Worm (Caenorhabditis elegans): Measurements from ENCODE around the gene acdh-9.
"Not testable (repeated sequence)": the region's sequence is repeated elsewhere in the genome, so short reads cannot be mapped to it uniquely, and the experiment has no call there.

Gene acdh-9

DNA sequence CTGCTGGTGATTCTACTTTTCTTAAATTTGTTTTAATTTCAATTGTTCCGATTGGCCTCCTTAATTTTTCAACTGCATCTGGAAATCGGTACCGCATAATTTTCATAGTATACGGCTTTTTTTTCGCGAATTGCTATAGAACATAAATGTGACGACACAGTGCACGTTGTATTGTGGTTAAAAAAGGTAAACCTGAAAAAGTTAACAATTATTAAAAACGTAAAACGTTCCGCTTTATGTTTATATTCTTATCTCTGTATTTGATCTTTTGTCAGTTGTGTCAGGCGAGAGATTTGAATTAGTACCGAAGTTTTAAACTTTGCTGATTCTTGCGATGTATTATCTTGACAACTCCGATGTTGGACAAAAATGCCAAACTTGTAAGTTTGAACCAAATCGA is 13.2 kb upstream of the acdh-9 start, which contains the start of gene Y46B2A.4:
Y46B2A.4 (plus strand) TSS at position 301 of the 400 bp plus-strand sequence.
- no peak for TF ChIP-seq ztf-29 (GFP tag; IDR thresholded peaks at IDR 0.05)

ce11 chrII:850567-850966 is 2.2 kb upstream of the acdh-9 start, which contains the start of gene F28A10.5:
Gene F28A10.5 (minus strand): TSS chrII:850667.
- not testable (repeated sequence) for TF ChIP-seq tab-1, T22C8.4, ztf-23 (GFP tag; IDR thresholded peaks at IDR 0.05)

DNA sequence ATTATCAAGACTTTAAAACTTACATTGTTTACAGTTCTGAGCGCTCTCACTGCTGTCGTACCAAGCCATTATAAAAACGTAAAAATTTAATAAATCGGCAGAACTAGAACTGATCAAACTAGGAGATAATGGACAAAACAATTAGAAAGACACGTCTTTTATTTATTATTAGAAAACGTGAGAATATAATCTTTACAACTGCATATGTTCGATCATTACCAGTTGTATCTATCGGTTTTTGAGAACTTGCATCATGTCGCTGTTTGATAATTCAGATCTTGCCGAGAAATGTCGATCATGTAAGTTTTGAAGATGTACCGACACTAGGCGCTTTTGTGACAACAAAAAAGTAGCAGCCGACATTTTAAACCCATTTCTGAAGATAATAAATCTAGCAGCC is 2.8 kb downstream of the acdh-9 start, which contains the start of gene F28A10.7:
F28A10.7 (minus strand) TSS at position 101 of the 400 bp plus-strand sequence.
- no peak for TF ChIP-seq med-1 (GFP tag; optimal IDR thresholded peaks at IDR 0.05; ENCODE audit: insufficient read depth)
- TF ChIP-seq cog-1 (tag; optimal IDR thresholded peaks at IDR 0.05): no peak
- no peak for TF ChIP-seq ref-1 (GFP tag; conservative IDR thresholded peaks at IDR 0.05)
- TF ChIP-seq flt-1 (GFP tag; IDR thresholded peaks at IDR 0.05): no peak
- no peak for TF ChIP-seq tab-1 (GFP tag; IDR thresholded peaks at IDR 0.05)
- TF ChIP-seq klf-2 (GFP tag; conservative IDR thresholded peaks at IDR 0.05): no peak
- no peak for TF ChIP-seq ztf-23 (GFP tag; IDR thresholded peaks at IDR 0.05)
- TF ChIP-seq T22C8.4 (GFP tag; IDR thresholded peaks at IDR 0.05): no peak
- TF ChIP-seq ztf-29 (GFP tag; IDR thresholded peaks at IDR 0.05): no peak

DNA sequence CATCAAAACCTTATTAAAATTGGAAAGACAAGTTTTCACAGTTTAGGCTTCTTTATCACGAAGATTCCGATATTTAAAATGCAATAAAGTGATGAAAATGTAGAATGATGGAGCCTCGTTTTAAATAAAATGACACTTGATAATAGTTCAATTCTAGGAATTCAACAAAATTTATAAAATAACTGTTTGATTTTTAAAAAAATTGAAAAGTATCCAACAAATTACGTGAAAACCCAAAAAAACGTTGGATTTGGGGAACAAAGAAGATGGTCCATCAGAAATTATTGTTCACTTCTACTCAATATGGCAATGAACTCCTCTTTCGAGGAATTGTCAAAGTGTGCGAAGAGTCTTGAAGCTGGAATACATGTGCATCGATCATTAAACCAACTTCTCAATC is 4.4 kb downstream of the acdh-9 start, which contains the start of gene F28A10.4:
F28A10.4 (plus strand) TSS at position 301 of the 400 bp plus-strand sequence.
- no peak for TF ChIP-seq ztf-29 (GFP tag; IDR thresholded peaks at IDR 0.05)
- TF ChIP-seq flt-1 (GFP tag; IDR thresholded peaks at IDR 0.05): no peak
- TF ChIP-seq ref-1 (GFP tag; conservative IDR thresholded peaks at IDR 0.05): no peak
- TF ChIP-seq cog-1 (tag; optimal IDR thresholded peaks at IDR 0.05): no peak
- TF ChIP-seq klf-2 (GFP tag; conservative IDR thresholded peaks at IDR 0.05): no peak
- TF ChIP-seq T22C8.4 (GFP tag; IDR thresholded peaks at IDR 0.05): no peak
- TF ChIP-seq tab-1 (GFP tag; IDR thresholded peaks at IDR 0.05): no peak
- no peak for TF ChIP-seq med-1 (GFP tag; optimal IDR thresholded peaks at IDR 0.05; ENCODE audit: insufficient read depth)
- TF ChIP-seq ztf-23 (GFP tag; IDR thresholded peaks at IDR 0.05): no peak

DNA sequence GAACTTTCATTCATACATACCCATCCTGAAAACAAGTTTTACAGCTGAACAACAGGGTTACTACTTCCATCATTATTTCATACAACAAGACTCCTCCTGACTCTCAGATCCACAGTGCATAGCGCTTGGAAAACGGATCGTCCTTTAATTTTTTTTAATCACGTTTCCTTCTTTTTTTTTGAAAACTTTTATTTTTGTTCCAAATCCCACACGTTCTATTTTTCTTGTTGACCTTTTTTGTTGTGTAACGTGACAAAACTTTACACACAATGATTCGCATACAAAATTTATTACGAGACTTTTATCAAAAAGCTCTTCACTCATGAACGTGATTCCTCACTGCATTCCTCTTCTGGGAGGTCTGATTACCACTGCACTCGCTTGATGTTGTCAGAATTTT is 8.3 kb downstream of the acdh-9 start, which contains the start of gene clc-33:
clc-33 (plus strand) TSS at position 301 of the 400 bp plus-strand sequence.
- TF ChIP-seq ztf-23 (GFP tag; IDR thresholded peaks at IDR 0.05) (no peak), ztf-29 (GFP tag; IDR thresholded peaks at IDR 0.05) (no peak), flt-1 (GFP tag; IDR thresholded peaks at IDR 0.05) (no peak), cog-1 (tag; optimal IDR thresholded peaks at IDR 0.05) (no peak), T22C8.4 (GFP tag; IDR thresholded peaks at IDR 0.05) (no peak), klf-2 (GFP tag; conservative IDR thresholded peaks at IDR 0.05) (no peak), tab-1 (GFP tag; IDR thresholded peaks at IDR 0.05) (no peak), med-1 (GFP tag; optimal IDR thresholded peaks at IDR 0.05; ENCODE audit: insufficient read depth) (no peak), ref-1 (GFP tag; conservative IDR thresholded peaks at IDR 0.05) (no peak)

DNA sequence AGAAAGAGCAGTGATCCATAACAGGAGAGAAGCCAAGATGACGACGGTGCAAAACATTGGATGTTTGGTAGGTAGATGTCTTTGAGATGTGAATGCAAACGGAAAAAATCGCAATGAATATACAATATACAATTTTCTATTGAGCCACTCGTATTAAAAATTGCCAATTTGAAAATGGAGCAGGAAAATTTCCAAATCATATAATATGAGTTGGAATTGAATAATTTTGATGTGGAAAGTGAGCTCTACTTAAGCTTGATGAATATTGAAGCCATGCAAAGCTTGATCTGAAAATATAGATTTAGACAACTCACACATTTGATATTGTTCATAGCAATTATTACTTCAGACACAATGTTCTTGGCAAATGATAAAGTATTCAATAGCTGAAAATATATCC is 10.0 kb downstream of the acdh-9 start, which contains the start of gene F28A10.8:
F28A10.8 (minus strand) TSS at position 101 of the 400 bp plus-strand sequence.
- no peak for TF ChIP-seq ztf-29 (GFP tag; IDR thresholded peaks at IDR 0.05)
- no peak for TF ChIP-seq ztf-23 (GFP tag; IDR thresholded peaks at IDR 0.05)
- TF ChIP-seq med-1 (GFP tag; optimal IDR thresholded peaks at IDR 0.05; ENCODE audit: insufficient read depth): no peak
- TF ChIP-seq flt-1 (GFP tag; IDR thresholded peaks at IDR 0.05): no peak
- TF ChIP-seq klf-2 (GFP tag; conservative IDR thresholded peaks at IDR 0.05): no peak
- no peak for TF ChIP-seq ref-1 (GFP tag; conservative IDR thresholded peaks at IDR 0.05)
- no peak for TF ChIP-seq cog-1 (tag; optimal IDR thresholded peaks at IDR 0.05)
- TF ChIP-seq tab-1 (GFP tag; IDR thresholded peaks at IDR 0.05): no peak
- no peak for TF ChIP-seq T22C8.4 (GFP tag; IDR thresholded peaks at IDR 0.05)

DNA sequence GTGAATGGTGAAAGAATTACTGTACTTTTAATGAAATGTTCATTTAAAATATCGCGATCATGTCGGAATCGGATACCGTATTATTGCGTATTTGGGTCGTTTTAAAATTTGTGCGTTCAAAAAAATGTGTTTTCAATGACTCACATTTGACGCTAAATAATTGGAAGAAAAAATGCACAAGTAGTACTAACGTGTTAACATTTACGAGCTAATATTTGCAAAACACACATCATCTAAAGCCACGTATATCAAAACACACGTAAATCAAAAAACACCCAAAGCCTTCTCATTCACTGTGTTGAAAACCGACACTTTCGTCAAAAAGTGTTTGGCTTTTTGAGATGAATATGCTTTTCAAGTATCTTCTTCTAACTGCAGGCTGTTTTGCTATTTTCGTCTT is 22.9 kb downstream of the acdh-9 start, which contains the start of gene F28A10.1:
F28A10.1 (plus strand) TSS at position 301 of the 400 bp plus-strand sequence.
- TF ChIP-seq klf-2 (GFP tag; conservative IDR thresholded peaks at IDR 0.05) (no peak), tab-1 (GFP tag; IDR thresholded peaks at IDR 0.05) (no peak), ztf-29 (GFP tag; IDR thresholded peaks at IDR 0.05) (no peak), cog-1 (tag; optimal IDR thresholded peaks at IDR 0.05) (no peak), ref-1 (GFP tag; conservative IDR thresholded peaks at IDR 0.05) (no peak), T22C8.4 (GFP tag; IDR thresholded peaks at IDR 0.05) (no peak), med-1 (GFP tag; optimal IDR thresholded peaks at IDR 0.05; ENCODE audit: insufficient read depth) (no peak), ztf-23 (GFP tag; IDR thresholded peaks at IDR 0.05) (no peak), flt-1 (GFP tag; IDR thresholded peaks at IDR 0.05) (no peak)

DNA sequence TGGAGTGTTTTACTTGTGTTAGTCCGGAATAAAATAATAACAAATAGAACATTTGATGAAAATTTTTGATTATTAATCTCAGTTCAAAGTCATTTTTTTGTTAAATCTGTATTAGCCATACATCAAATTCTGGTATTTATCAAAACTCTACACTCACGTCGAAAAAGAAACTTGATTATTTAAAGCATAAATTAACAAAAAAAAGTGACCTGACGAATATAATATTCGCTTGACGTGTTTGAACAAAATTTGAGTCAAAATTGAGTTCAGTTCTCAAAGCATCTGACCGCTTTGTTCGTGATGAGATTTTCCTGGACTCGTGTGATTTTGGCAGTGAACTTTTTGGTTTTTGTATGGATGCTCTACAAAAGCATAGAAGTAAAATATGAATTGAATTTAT is 24.9 kb downstream of the acdh-9 start, which contains the start of gene F46F5.10:
F46F5.10 (plus strand) TSS at position 301 of the 400 bp plus-strand sequence.
- TF ChIP-seq ztf-29 (GFP tag; IDR thresholded peaks at IDR 0.05): no peak
- no peak for TF ChIP-seq tab-1 (GFP tag; IDR thresholded peaks at IDR 0.05)
- no peak for TF ChIP-seq T22C8.4 (GFP tag; IDR thresholded peaks at IDR 0.05)
- TF ChIP-seq flt-1 (GFP tag; IDR thresholded peaks at IDR 0.05): no peak

ce11 chrII:822730-823129 is 25.7 kb downstream of the acdh-9 start, which contains the start of gene msrp-4:
Gene msrp-4 (minus strand): TSS chrII:822830.
- TF ChIP-seq ztf-23 (GFP tag; IDR thresholded peaks at IDR 0.05); flt-1 (GFP tag; IDR thresholded peaks at IDR 0.05); med-1 (GFP tag; optimal IDR thresholded peaks at IDR 0.05; ENCODE audit: insufficient read depth): not testable (repeated sequence)

- TF ChIP-seq ztf-29 (GFP tag; IDR thresholded peaks at IDR 0.05): no peak
- TF ChIP-seq flt-1 (GFP tag; IDR thresholded peaks at IDR 0.05): no peak
- TF ChIP-seq ref-1 (GFP tag; conservative IDR thresholded peaks at IDR 0.05): no peak
- no peak for TF ChIP-seq tab-1 (GFP tag; IDR thresholded peaks at IDR 0.05)
These were observed 26.9 kb downstream of the acdh-9 start, which contains the start of gene F46F5.8 for ce11 chrII:821514-821913. Gene F46F5.8 (minus strand): TSS chrII:821614.
